Worm (Caenorhabditis elegans) whole organism, young adult: ENCODE measurements around the gene best-7.
A peak's percentile ranks its signal among the peaks of the same experiment; 100 is the strongest.
"Not testable (repeated sequence)": the region's sequence is repeated elsewhere in the genome, so short reads cannot be mapped to it uniquely, and the experiment has no call there.

Experiments used
- B0261.1 ChIP-seq: sonication (generic microtip); optimal IDR thresholded peaks from 2 replicates; lab custom pipeline; 2016; ENCODE audit warnings: mild to moderate bottlenecking, missing genetic modification characterization, moderate library complexity, missing compliant biosample characterization
- F37B4.10 ChIP-seq: fragments of 200-800 bp; sonication (Bioruptor generic); IDR thresholded peaks from 2 replicates; pipeline ENCODE4 v1.3.6; 2022; ENCODE audit warnings: missing genetic modification characterization, missing compliant biosample characterization
- F39B2.1 ChIP-seq: fragments of 200-800 bp; sonication (Bioruptor generic); IDR thresholded peaks from 2 replicates; pipeline ENCODE4 v1.3.6; 2022; ENCODE audit warnings: missing genetic modification reagents, missing genetic modification characterization, missing compliant biosample characterization
- F49E8.2 ChIP-seq: sonication (generic microtip); optimal IDR thresholded peaks from 3 replicates; lab custom pipeline; 2017; ENCODE audit warnings: missing genetic modification characterization, mild to moderate bottlenecking, missing compliant biosample characterization, antibody characterized with exemption, moderate library complexity; ENCODE audit not compliant: insufficient read depth
- F52B5.7 ChIP-seq: sonication (generic microtip); optimal IDR thresholded peaks from 2 replicates; lab custom pipeline; 2016; ENCODE audit warnings: mild to moderate bottlenecking, missing genetic modification characterization, missing compliant biosample characterization
- F57A8.1 ChIP-seq: fragments of 200-800 bp; sonication (Bioruptor generic); optimal IDR thresholded peaks from 2 replicates; lab custom pipeline; 2018; ENCODE audit warnings: mild to moderate bottlenecking, missing genetic modification characterization, moderate library complexity, missing compliant biosample characterization
- F57C9.4 ChIP-seq: sonication (generic microtip); optimal IDR thresholded peaks from 2 replicates; lab custom pipeline; 2017; ENCODE audit warnings: mild to moderate bottlenecking, missing genetic modification characterization, missing compliant biosample characterization
- K11D2.4 ChIP-seq: fragments of 200-800 bp; sonication (Bioruptor generic); IDR thresholded peaks from 2 replicates; pipeline ENCODE4 v1.3.6; 2022; ENCODE audit warnings: missing genetic modification reagents, missing genetic modification characterization, missing compliant biosample characterization
- T26A5.8 ChIP-seq: sonication (generic microtip); optimal IDR thresholded peaks from 2 replicates; lab custom pipeline; 2016; ENCODE audit warnings: missing genetic modification characterization, missing compliant biosample characterization
- dox-1 ChIP-seq: fragments of 200-800 bp; sonication (Bioruptor generic); IDR thresholded peaks from 2 replicates; pipeline ENCODE4 v1.3.6; 2022; ENCODE audit warnings: missing genetic modification reagents, missing genetic modification characterization, missing compliant biosample characterization
- dpff-1 ChIP-seq: sonication (generic microtip); optimal IDR thresholded peaks from 2 replicates; lab custom pipeline; 2017; ENCODE audit warnings: mild to moderate bottlenecking, missing genetic modification characterization, missing compliant biosample characterization
- dpl-1 ChIP-seq: fragments of 150-350 bp; optimal IDR thresholded peaks from 2 replicates; lab custom pipeline; 2014; ENCODE audit warnings: missing biosample characterization, missing genetic modification reagents, missing genetic modification characterization
- efl-1 ChIP-seq: fragments of 150-350 bp; optimal IDR thresholded peaks from 2 replicates; lab custom pipeline; 2014; ENCODE audit warnings: missing biosample characterization, missing genetic modification reagents, missing genetic modification characterization
- egrh-3 ChIP-seq: fragments of 200-800 bp; sonication (Bioruptor generic); IDR thresholded peaks from 2 replicates; pipeline ENCODE4 v1.3.6; 2022; ENCODE audit warnings: missing genetic modification reagents, missing genetic modification characterization, missing compliant biosample characterization
- ets-4 ChIP-seq: fragments of 200-800 bp; sonication (Bioruptor generic); optimal IDR thresholded peaks from 2 replicates; lab custom pipeline; 2018; ENCODE audit warnings: mild to moderate bottlenecking, missing genetic modification characterization, missing compliant biosample characterization
- gei-17 ChIP-seq: fragments of 200-800 bp; sonication (Bioruptor generic); optimal IDR thresholded peaks from 2 replicates; lab custom pipeline; 2018; ENCODE audit warnings: mild to moderate bottlenecking, missing genetic modification characterization, missing compliant biosample characterization
- hmg-20 ChIP-seq: fragments of 200-800 bp; sonication (Bioruptor generic); IDR thresholded peaks from 2 replicates; pipeline ENCODE4 v1.3.6; 2022; ENCODE audit warnings: missing genetic modification reagents, missing genetic modification characterization, missing compliant biosample characterization
- madf-6 ChIP-seq: fragments of 200-800 bp; sonication (Bioruptor generic); IDR thresholded peaks from 2 replicates; pipeline ENCODE4 v1.3.6; 2022; ENCODE audit warnings: missing genetic modification reagents, missing genetic modification characterization, missing compliant biosample characterization
- madf-8 ChIP-seq: fragments of 200-800 bp; sonication (Bioruptor generic); conservative IDR thresholded peaks from 2 replicates; pipeline ENCODE4 v1.3.6; 2022; ENCODE audit warnings: missing genetic modification reagents, missing genetic modification characterization, missing compliant biosample characterization
- nhr-80 ChIP-seq: sonication (generic microtip); optimal IDR thresholded peaks from 2 replicates; lab custom pipeline; 2016; ENCODE audit warnings: missing genetic modification characterization, missing compliant biosample characterization
- repo-1 ChIP-seq: sonication (generic microtip); optimal IDR thresholded peaks from 2 replicates; lab custom pipeline; 2017; ENCODE audit warnings: mild to moderate bottlenecking, missing genetic modification characterization, missing compliant biosample characterization
- rpc-1 ChIP-seq, 2 experiments: fragments of 150-350 bp in 1 of 2; sonication (generic microtip) in 1 of 2; optimal IDR thresholded peaks; 2 replicates each; lab custom pipeline; 2014 to 2018; ENCODE audit warnings: missing biosample characterization in 1 of 2, missing genetic modification characterization in 1 of 2, missing genetic modification reagents in 1 of 2, missing genotype in 1 of 2
- somi-1 ChIP-seq: fragments of 200-800 bp; sonication (Bioruptor generic); optimal IDR thresholded peaks from 2 replicates; lab custom pipeline; 2018; ENCODE audit warnings: mild to moderate bottlenecking, missing genetic modification characterization, missing compliant biosample characterization
- tbp1 ChIP-seq: fragments of 200-800 bp; sonication (Bioruptor generic); optimal IDR thresholded peaks from 2 replicates; lab custom pipeline; 2018; ENCODE audit warnings: mild to moderate bottlenecking, missing genetic modification characterization, missing compliant biosample characterization
- unc-62 ChIP-seq: fragments of 150-350 bp; optimal IDR thresholded peaks from 2 replicates; lab custom pipeline; 2014; ENCODE audit warnings: missing biosample characterization, missing genetic modification reagents, missing genetic modification characterization
- ztf-22 ChIP-seq: fragments of 200-800 bp; sonication (Bioruptor generic); optimal IDR thresholded peaks from 2 replicates; lab custom pipeline; 2018; ENCODE audit warnings: mild to moderate bottlenecking, missing genetic modification characterization, moderate library complexity, missing compliant biosample characterization
- ztf-26 ChIP-seq: sonication (generic microtip); optimal IDR thresholded peaks from 2 replicates; lab custom pipeline; 2017; ENCODE audit warnings: missing genetic modification characterization, missing compliant biosample characterization

Gene best-7

DNA sequence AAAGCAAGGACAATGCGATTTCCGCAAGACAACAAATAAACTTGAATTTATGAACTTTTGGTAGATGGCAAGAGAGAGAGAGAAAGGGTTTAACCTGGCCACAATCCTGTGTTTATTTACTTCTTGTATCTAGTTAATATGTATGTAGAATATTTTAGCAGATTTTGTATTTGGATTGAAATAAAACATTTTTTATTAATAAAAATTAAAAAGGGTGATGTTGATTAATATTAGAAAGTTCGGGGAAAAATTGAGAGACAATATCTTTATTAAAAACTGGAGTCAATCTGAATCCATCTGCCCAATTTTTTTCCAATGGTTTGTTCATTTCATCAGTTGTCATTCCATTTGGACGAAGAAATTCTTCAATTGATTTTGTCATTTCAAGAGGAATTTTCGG, 36.0 kb upstream of the best-7 start, which contains the start of gene col-127:
col-127 (minus strand) TSS at position 101 of the 400 bp plus-strand sequence.
- no peak for TF ChIP-seq ztf-22 (GFP tag; lab: Kevin White, UChicago)
- no peak for TF ChIP-seq repo-1 (tag; lab: Kevin White, UChicago)
- no peak for TF ChIP-seq dox-1 (GFP tag; lab: Robert Waterston, UW)

ce11 chrIV:11263101-11263500, 33.0 kb upstream of the best-7 start, which contains the start of gene col-126:
TSS of gene col-126 (plus strand) at chrIV:11263401.
- not testable (repeated sequence) for TF ChIP-seq F57C9.4; madf-6 (GFP tag; lab: Robert Waterston, UW); K11D2.4 (GFP tag; lab: Robert Waterston, UW)

ce11 chrIV:11261535-11261934, 31.4 kb upstream of the best-7 start, which contains the start of gene F54D1.1:
TSS of gene F54D1.1 (plus strand) at chrIV:11261835.
- TF ChIP-seq unc-62 (GFP tag; lab: Kevin White, UChicago) = no peak
- no peak for TF ChIP-seq madf-8 (GFP tag; lab: Robert Waterston, UW)
- TF ChIP-seq F49E8.2 (tag; lab: Kevin White, UChicago) = no peak
- TF ChIP-seq dpl-1 (GFP tag; lab: Kevin White, UChicago) = no peak
- no peak for TF ChIP-seq F57A8.1 (GFP tag; lab: Kevin White, UChicago)

DNA sequence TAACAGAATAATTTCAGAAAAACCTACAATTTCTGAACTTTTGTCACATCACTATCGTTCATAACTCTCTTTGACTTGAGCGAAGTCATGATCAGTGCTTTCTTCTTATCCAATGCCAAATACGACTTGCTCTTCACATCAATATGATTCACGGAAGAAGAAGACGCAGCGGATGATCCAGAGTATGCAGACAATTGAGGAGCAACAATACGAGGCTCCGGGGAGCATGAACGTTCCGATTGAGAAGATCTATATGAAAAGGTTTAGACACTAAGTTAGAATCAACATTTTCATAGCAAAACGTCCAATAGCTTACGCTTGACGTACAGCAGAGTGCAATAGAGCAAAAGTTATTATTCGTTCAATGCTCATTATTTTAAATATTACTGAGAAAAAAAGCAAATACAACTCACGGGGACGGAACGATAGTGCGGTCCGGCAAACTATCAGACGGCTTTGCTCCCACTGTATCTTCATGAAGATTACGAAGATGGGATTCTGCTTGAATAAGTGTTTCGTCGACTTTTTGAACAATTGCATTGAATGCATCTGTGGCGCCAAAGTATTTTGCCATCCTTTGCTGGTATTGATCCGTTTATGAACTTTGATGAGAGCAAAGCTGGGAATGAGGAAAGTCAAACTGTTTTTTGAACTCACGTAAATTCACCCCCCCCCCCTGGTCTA, 30.6 kb upstream of the best-7 start, which contains the start of gene C05C12.5:
C05C12.5 (minus strand) TSS at position 642 of the 684 bp plus-strand sequence.
- TF ChIP-seq ztf-22 (GFP tag; lab: Kevin White, UChicago) = no peak
- no peak for TF ChIP-seq tbp1 (GFP tag; lab: Kevin White, UChicago)
- no peak for TF ChIP-seq efl-1 (GFP tag; lab: Kevin White, UChicago)
- TF ChIP-seq nhr-80 = no peak
- no peak for TF ChIP-seq B0261.1
- no peak for TF ChIP-seq ztf-26 (tag; lab: Kevin White, UChicago)
- TF ChIP-seq F57C9.4 = no peak
- TF ChIP-seq somi-1 = no peak
- TF ChIP-seq gei-17 (GFP tag; lab: Kevin White, UChicago) = no peak
- no peak for TF ChIP-seq F52B5.7 (tag; lab: Kevin White, UChicago)
- no peak for TF ChIP-seq hmg-20 (GFP tag; lab: Robert Waterston, UW)
- TF ChIP-seq rpc-1 (optimal IDR thresholded peaks at IDR 0.05; lab: Kevin White, UChicago) = no peak
- TF ChIP-seq rpc-1 (tag; optimal IDR thresholded peaks at IDR 0.05; lab: Kevin White, UChicago) = no peak
- no peak for TF ChIP-seq dpff-1 (tag; lab: Kevin White, UChicago)
- no peak for TF ChIP-seq F39B2.1 (GFP tag; lab: Robert Waterston, UW)

- TF ChIP-seq egrh-3 (GFP tag; lab: Robert Waterston, UW) (no peak), nhr-80 (peak; percentile 97)
These were observed 29.4 kb upstream of the best-7 start, which contains the start of gene gtl-1 for ce11 chrIV:11259485-11259972. TSS of gene gtl-1 (minus strand) at chrIV:11259535.

DNA sequence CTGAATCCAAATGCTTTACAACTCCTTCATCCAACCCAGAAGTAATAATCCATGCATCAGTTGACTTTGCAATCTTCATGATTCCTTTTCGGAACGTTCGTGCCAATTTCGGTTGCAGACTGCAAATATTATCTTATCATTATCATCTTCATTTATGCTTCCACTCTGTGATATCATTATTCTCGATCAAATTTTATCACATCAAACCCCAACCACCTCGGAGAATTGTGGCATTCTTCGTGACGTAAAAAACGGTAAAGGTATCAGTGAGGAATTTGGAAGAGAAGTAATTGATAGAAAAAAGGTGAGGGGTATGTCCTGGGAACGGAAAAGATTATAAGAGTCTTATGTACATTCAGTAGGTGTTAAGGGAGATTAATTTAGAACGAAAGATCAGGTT, 27.4 kb upstream of the best-7 start:
- TF ChIP-seq nhr-80 = peak; percentile 95
- no peak for TF ChIP-seq F37B4.10 (GFP tag; lab: Robert Waterston, UW)
- TF ChIP-seq T26A5.8 (tag; lab: Kevin White, UChicago) = no peak
- peak; percentile 57 for TF ChIP-seq dox-1 (GFP tag; lab: Robert Waterston, UW)
- peak; percentile 56 for TF ChIP-seq ets-4 (GFP tag; lab: Kevin White, UChicago)
